Fruit fly (Drosophila melanogaster) whole organism, prepupa: ENCODE results near the gene CG6769.

Experiments used
- Blimp-1 ChIP-seq: fragments of 200-800 bp; sonication (Bioruptor generic); optimal IDR thresholded peaks from 3 replicates; lab custom pipeline; 2017; ENCODE audit warnings: missing biosample characterization, missing genetic modification characterization, mild to moderate bottlenecking, moderate library complexity, missing genetic modification reagents
- CG10631 ChIP-seq: fragments of 200-800 bp; sonication (Bioruptor generic); optimal IDR thresholded peaks from 2 replicates; lab custom pipeline; 2016; ENCODE audit warnings: missing biosample characterization, missing genetic modification characterization
- CG10669 ChIP-seq: fragments of 200-800 bp; sonication (Bioruptor generic); optimal IDR thresholded peaks from 3 replicates; lab custom pipeline; 2018; ENCODE audit warnings: missing biosample characterization, mild to moderate bottlenecking, missing genetic modification characterization, moderate library complexity
- CG11762 ChIP-seq: fragments of 200-800 bp; sonication (Bioruptor generic); optimal IDR thresholded peaks from 3 replicates; lab custom pipeline; 2016; ENCODE audit warnings: missing biosample characterization, missing genetic modification characterization; ENCODE audit not compliant: insufficient read depth
- CG15336 ChIP-seq: fragments of 200-800 bp; sonication (Bioruptor generic); IDR thresholded peaks from 2 replicates; pipeline ENCODE4 v1.3.6; 2022; ENCODE audit warnings: missing biosample characterization, missing genetic modification characterization
- CG1621 ChIP-seq: fragments of 200-800 bp; sonication (Bioruptor generic); optimal IDR thresholded peaks from 3 replicates; lab custom pipeline; 2018; ENCODE audit warnings: missing biosample characterization, mild to moderate bottlenecking, missing genetic modification characterization
- CG16779 ChIP-seq: fragments of 200-800 bp; sonication (Bioruptor generic); optimal IDR thresholded peaks from 3 replicates; lab custom pipeline; 2017; ENCODE audit warnings: missing biosample characterization, mild to moderate bottlenecking, missing genetic modification characterization
- CG3032 ChIP-seq: fragments of 200-800 bp; optimal IDR thresholded peaks from 2 replicates; lab custom pipeline; 2019; ENCODE audit warnings: missing biosample characterization, mild to moderate bottlenecking, missing genetic modification characterization, moderate library complexity
- CG31627 ChIP-seq: fragments of 200-800 bp; sonication (Bioruptor generic); optimal IDR thresholded peaks from 3 replicates; lab custom pipeline; 2016; ENCODE audit warnings: missing biosample characterization, missing genetic modification characterization
- CG34406 ChIP-seq: fragments of 200-800 bp; sonication (Bioruptor generic); optimal IDR thresholded peaks from 3 replicates; lab custom pipeline; 2016; ENCODE audit warnings: missing biosample characterization, missing genetic modification characterization
- CG6163 ChIP-seq: fragments of 200-800 bp; sonication (Bioruptor generic); IDR thresholded peaks from 3 replicates; pipeline ENCODE4 v1.3.6; 2022; ENCODE audit warnings: missing biosample characterization, missing genetic modification characterization
- CG6276 ChIP-seq: fragments of 200-800 bp; sonication (Bioruptor generic); optimal IDR thresholded peaks from 2 replicates; lab custom pipeline; 2017; ENCODE audit warnings: missing biosample characterization, mild to moderate bottlenecking, missing genetic modification characterization
- CG6792 ChIP-seq: fragments of 200-800 bp; sonication (Bioruptor generic); optimal IDR thresholded peaks from 3 replicates; lab custom pipeline; 2016; ENCODE audit warnings: missing biosample characterization, missing genetic modification characterization
- CG6808 ChIP-seq: fragments of 200-800 bp; sonication (Bioruptor generic); optimal IDR thresholded peaks from 3 replicates; lab custom pipeline; 2017; ENCODE audit warnings: missing biosample characterization, missing genetic modification characterization, mild to moderate bottlenecking, moderate library complexity, missing genetic modification reagents
- CG6854 ChIP-seq: fragments of 200-800 bp; sonication (Bioruptor generic); optimal IDR thresholded peaks from 2 replicates; lab custom pipeline; 2017; ENCODE audit warnings: missing biosample characterization, mild to moderate bottlenecking, missing genetic modification characterization
- CG7368 ChIP-seq: fragments of 200-800 bp; sonication (Bioruptor generic); optimal IDR thresholded peaks from 3 replicates; lab custom pipeline; 2016; ENCODE audit warnings: missing biosample characterization, missing genetic modification characterization
- CG8319 ChIP-seq: fragments of 200-800 bp; sonication (Bioruptor generic); optimal IDR thresholded peaks from 3 replicates; lab custom pipeline; 2016; ENCODE audit warnings: missing biosample characterization, missing genetic modification characterization
- CG8632 ChIP-seq: fragments of 200-800 bp; sonication (Bioruptor generic); optimal IDR thresholded peaks from 3 replicates; lab custom pipeline; 2016; ENCODE audit warnings: missing biosample characterization, missing genetic modification characterization
- CG9139 ChIP-seq: fragments of 200-800 bp; sonication (Bioruptor generic); optimal IDR thresholded peaks from 3 replicates; lab custom pipeline; 2017; ENCODE audit warnings: missing biosample characterization, mild to moderate bottlenecking, missing genetic modification characterization
- Eip75B ChIP-seq: fragments of 200-800 bp; sonication (Bioruptor generic); optimal IDR thresholded peaks from 3 replicates; lab custom pipeline; 2016; ENCODE audit warnings: missing biosample characterization, missing genetic modification characterization
- Eip78C ChIP-seq: fragments of 200-800 bp; sonication (Bioruptor generic); peaks from one replicate; lab custom pipeline; 2016; ENCODE audit warnings: missing biosample characterization, missing genetic modification characterization
- Eip93F ChIP-seq: fragments of 200-800 bp; sonication (Bioruptor generic); optimal IDR thresholded peaks from 2 replicates; lab custom pipeline; 2016; ENCODE audit warnings: missing biosample characterization, mild to moderate bottlenecking, missing genetic modification characterization
- Gug ChIP-seq: fragments of 200-800 bp; sonication (Bioruptor generic); IDR thresholded peaks from 2 replicates; pipeline ENCODE4 v1.3.6; 2022; ENCODE audit warnings: missing biosample characterization, missing genetic modification characterization
- Hr38 ChIP-seq: sonication (Bioruptor generic); optimal IDR thresholded peaks from 2 replicates; lab custom pipeline; 2016; ENCODE audit warnings: missing biosample characterization, missing genetic modification characterization
- Hr39 ChIP-seq: fragments of 200-800 bp; sonication (Bioruptor generic); optimal IDR thresholded peaks from 2 replicates; lab custom pipeline; 2016; ENCODE audit warnings: missing biosample characterization, missing genetic modification characterization
- Lpt ChIP-seq: fragments of 200-800 bp; sonication (Bioruptor generic); optimal IDR thresholded peaks from 3 replicates; lab custom pipeline; 2016; ENCODE audit warnings: missing biosample characterization, missing genetic modification characterization
- Met ChIP-seq: fragments of 200-800 bp; sonication (Bioruptor generic); optimal IDR thresholded peaks from 3 replicates; lab custom pipeline; 2016; ENCODE audit warnings: missing biosample characterization, missing genetic modification characterization
- OdsH ChIP-seq: fragments of 200-800 bp; sonication (Bioruptor generic); optimal IDR thresholded peaks from 3 replicates; lab custom pipeline; 2016; ENCODE audit warnings: missing biosample characterization, missing genetic modification characterization
- Smox ChIP-seq: fragments of 200-800 bp; sonication (Bioruptor generic); optimal IDR thresholded peaks from 3 replicates; lab custom pipeline; 2016; ENCODE audit warnings: missing biosample characterization, missing genetic modification characterization
- Sox102F ChIP-seq: fragments of 200-800 bp; sonication (Bioruptor generic); optimal IDR thresholded peaks from 2 replicates; lab custom pipeline; 2016; ENCODE audit warnings: missing biosample characterization, mild to moderate bottlenecking, missing genetic modification characterization
- Sox14 ChIP-seq: fragments of 200-800 bp; sonication (Bioruptor generic); optimal IDR thresholded peaks from 3 replicates; lab custom pipeline; 2016; ENCODE audit warnings: missing biosample characterization, missing genetic modification characterization
- Sox15 ChIP-seq: fragments of 200-800 bp; sonication (Bioruptor generic); optimal IDR thresholded peaks from 3 replicates; lab custom pipeline; 2016; ENCODE audit warnings: missing biosample characterization, missing genetic modification characterization
- acj6 ChIP-seq: fragments of 200-800 bp; sonication (Bioruptor generic); optimal IDR thresholded peaks from 3 replicates; lab custom pipeline; 2016; ENCODE audit warnings: missing biosample characterization, missing genetic modification characterization
- cyc ChIP-seq: fragments of 200-800 bp; sonication (Bioruptor generic); optimal IDR thresholded peaks from 3 replicates; lab custom pipeline; 2016; ENCODE audit warnings: missing biosample characterization, missing genetic modification characterization
- dsx ChIP-seq: fragments of 200-800 bp; optimal IDR thresholded peaks from 3 replicates; lab custom pipeline; 2019; ENCODE audit warnings: missing biosample characterization, mild to moderate bottlenecking, missing genetic modification characterization, moderate library complexity; ENCODE audit not compliant: poor library complexity, severe bottlenecking
- eg ChIP-seq: fragments of 200-800 bp; sonication (Bioruptor generic); IDR thresholded peaks from 3 replicates; pipeline ENCODE4 v1.3.6; 2022; ENCODE audit warnings: missing biosample characterization, missing genetic modification characterization
- esn ChIP-seq: fragments of 200-800 bp; sonication (Bioruptor generic); optimal IDR thresholded peaks from 2 replicates; lab custom pipeline; 2016; ENCODE audit warnings: missing biosample characterization, mild to moderate bottlenecking, missing genetic modification characterization, moderate library complexity
- fd59A ChIP-seq: fragments of 200-800 bp; sonication (Bioruptor generic); optimal IDR thresholded peaks from 2 replicates; lab custom pipeline; 2017; ENCODE audit warnings: missing biosample characterization, mild to moderate bottlenecking, missing genetic modification characterization, missing genetic modification reagents
- fd85E ChIP-seq: fragments of 200-800 bp; sonication (Bioruptor generic); optimal IDR thresholded peaks from 3 replicates; lab custom pipeline; 2016; ENCODE audit warnings: missing biosample characterization, missing genetic modification characterization
- fkh ChIP-seq: fragments of 200-800 bp; sonication (Bioruptor generic); optimal IDR thresholded peaks from 3 replicates; lab custom pipeline; 2017; ENCODE audit warnings: missing biosample characterization, mild to moderate bottlenecking, missing genetic modification characterization, moderate library complexity
- lz ChIP-seq: fragments of 200-800 bp; sonication (Bioruptor generic); optimal IDR thresholded peaks from 3 replicates; lab custom pipeline; 2016; ENCODE audit warnings: missing biosample characterization, missing genetic modification characterization
- net ChIP-seq: fragments of 200-800 bp; sonication (Bioruptor generic); optimal IDR thresholded peaks from 3 replicates; lab custom pipeline; 2016; ENCODE audit warnings: missing biosample characterization, missing genetic modification characterization
- pdm3 ChIP-seq: fragments of 200-800 bp; sonication (Bioruptor generic); optimal IDR thresholded peaks from 3 replicates; lab custom pipeline; 2016; ENCODE audit warnings: missing biosample characterization, missing genetic modification characterization
- salr ChIP-seq, 2 experiments: fragments of 200-800 bp; sonication (Bioruptor generic); optimal IDR thresholded peaks; 3 replicates each; lab custom pipeline; 2016 to 2018; ENCODE audit warnings: missing biosample characterization in 2 of 2, missing genetic modification characterization in 2 of 2, mild to moderate bottlenecking in 1 of 2
- spab ChIP-seq: fragments of 200-800 bp; sonication (Bioruptor generic); optimal IDR thresholded peaks from 2 replicates; lab custom pipeline; 2017; ENCODE audit warnings: missing biosample characterization, mild to moderate bottlenecking, missing genetic modification characterization, missing genetic modification reagents
- ss ChIP-seq, 2 experiments: fragments of 200-800 bp; sonication (Bioruptor generic); optimal IDR thresholded peaks; 2 replicates in 1 of 2; 3 replicates in 1 of 2; lab custom pipeline; 2017 to 2018; ENCODE audit warnings: mild to moderate bottlenecking in 2 of 2, missing biosample characterization in 2 of 2, missing genetic modification characterization in 2 of 2, moderate library complexity in 1 of 2
- topi ChIP-seq: fragments of 200-800 bp; sonication (Bioruptor generic); optimal IDR thresholded peaks from 3 replicates; lab custom pipeline; 2016; ENCODE audit warnings: missing biosample characterization, missing genetic modification characterization

CG6769 gene

DNA sequence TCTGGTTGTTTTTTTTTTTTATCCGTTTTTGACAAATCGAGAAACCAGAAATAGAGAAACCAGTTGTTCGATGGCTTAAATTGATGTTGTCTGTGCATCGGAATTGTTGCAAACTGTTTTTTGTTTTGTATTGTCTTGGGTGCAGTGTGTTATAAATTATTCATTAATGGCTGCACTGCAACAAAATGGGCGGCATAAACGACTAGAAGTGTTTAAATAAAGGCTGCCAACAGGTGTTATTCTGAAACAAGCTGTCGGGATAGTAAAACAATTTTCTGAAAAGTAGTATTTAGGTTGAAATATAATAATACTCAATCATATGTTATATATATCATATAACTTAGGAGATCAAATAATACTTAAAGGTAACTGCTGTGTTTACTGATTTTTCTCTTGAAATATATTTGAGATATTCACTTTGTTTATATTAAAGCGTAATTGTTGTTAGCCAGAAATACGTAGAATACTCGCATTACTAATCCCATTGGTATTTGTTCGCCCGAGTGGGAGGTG lies 24.3 kb upstream of the CG6769 start (continued):
- TF ChIP-seq fd85E (GFP tag; lab: Kevin White, UChicago): no peak
- TF ChIP-seq Eip78C (GFP tag; lab: Kevin White, UChicago): peak; percentile 64
- peak; percentile 43 for TF ChIP-seq CG6808
- TF ChIP-seq fkh: no peak
- no peak for TF ChIP-seq salr (GFP tag; optimal IDR thresholded peaks at IDR 0.05; lab: Kevin White, UChicago)
- peak; percentile 2 for TF ChIP-seq CG8632 (GFP tag; lab: Kevin White, UChicago)
- no peak for TF ChIP-seq lz
- no peak for TF ChIP-seq CG6854
- no peak for TF ChIP-seq CG7368 (GFP tag; lab: Kevin White, UChicago)
- peak; percentile 45 for TF ChIP-seq CG3032 (tag; lab: Kevin White, UChicago)
- TF ChIP-seq Met (GFP tag; lab: Kevin White, UChicago): no peak
- TF ChIP-seq Sox14 (GFP tag; lab: Kevin White, UChicago): no peak
- no peak; the same call in 2 of the 3 replicates for TF ChIP-seq eg
- TF ChIP-seq Hr39 (GFP tag; lab: Kevin White, UChicago): no peak
- TF ChIP-seq Eip75B: no peak
- TF ChIP-seq CG10631 (GFP tag; lab: Kevin White, UChicago): peak; percentile 22
- TF ChIP-seq Sox102F (GFP tag; lab: Kevin White, UChicago): no peak
- no peak for TF ChIP-seq CG34406 (GFP tag; lab: Kevin White, UChicago)
- TF ChIP-seq Eip93F (GFP tag; lab: Kevin White, UChicago): no peak
- TF ChIP-seq Blimp-1 (GFP tag; lab: Kevin White, UChicago): no peak
- TF ChIP-seq CG16779: no peak
- no peak for TF ChIP-seq esn (GFP tag; lab: Kevin White, UChicago)
- TF ChIP-seq CG31627 (GFP tag; lab: Kevin White, UChicago): no peak
- no peak for TF ChIP-seq acj6
- TF ChIP-seq CG10669: peak; percentile 30
- TF ChIP-seq CG6276: peak; percentile 23
- TF ChIP-seq topi: no peak
- TF ChIP-seq Sox15: no peak
- TF ChIP-seq Gug (GFP tag; lab: Robert Waterston, UW): no peak
- TF ChIP-seq CG6792 (GFP tag; lab: Kevin White, UChicago): no peak
- peak; percentile 23 for TF ChIP-seq fd59A
- TF ChIP-seq ss (GFP tag; optimal IDR thresholded peaks at IDR 0.05; lab: Kevin White, UChicago): peak in 1 of 2 experiments; percentile 60
- TF ChIP-seq Smox (GFP tag; lab: Kevin White, UChicago): no peak
- no peak; the same call in 2 of the 3 replicates for TF ChIP-seq CG6163 (GFP tag; lab: Robert Waterston, UW)
- TF ChIP-seq spab (GFP tag; lab: Kevin White, UChicago): peak; percentile 32

DNA sequence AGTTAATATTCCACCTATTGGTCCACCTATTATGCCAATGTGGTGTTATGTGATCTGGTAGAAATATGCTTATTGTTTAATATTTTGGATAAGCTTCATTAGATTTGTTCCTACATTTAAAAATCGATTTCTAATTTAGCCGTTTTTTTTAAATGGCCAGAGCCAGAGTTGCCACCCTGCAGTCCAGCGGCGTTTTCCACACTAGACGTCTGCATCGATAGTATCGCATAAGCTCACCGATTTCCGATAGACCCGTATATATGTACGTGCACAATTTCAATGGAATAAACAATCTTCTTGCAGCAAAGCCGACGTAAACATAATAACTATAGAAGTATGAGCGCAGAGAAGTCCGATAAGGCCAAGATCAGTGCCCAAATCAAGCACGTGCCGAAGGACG lies 18.9 kb upstream of the CG6769 start, which contains the start of gene Taf9:
Taf9 (plus strand) TSS at position 239 of the 400 bp plus-strand sequence.
- no peak for TF ChIP-seq Smox (GFP tag; lab: Kevin White, UChicago)
- peak; percentile 60 for TF ChIP-seq Eip78C (GFP tag; lab: Kevin White, UChicago)

DNA sequence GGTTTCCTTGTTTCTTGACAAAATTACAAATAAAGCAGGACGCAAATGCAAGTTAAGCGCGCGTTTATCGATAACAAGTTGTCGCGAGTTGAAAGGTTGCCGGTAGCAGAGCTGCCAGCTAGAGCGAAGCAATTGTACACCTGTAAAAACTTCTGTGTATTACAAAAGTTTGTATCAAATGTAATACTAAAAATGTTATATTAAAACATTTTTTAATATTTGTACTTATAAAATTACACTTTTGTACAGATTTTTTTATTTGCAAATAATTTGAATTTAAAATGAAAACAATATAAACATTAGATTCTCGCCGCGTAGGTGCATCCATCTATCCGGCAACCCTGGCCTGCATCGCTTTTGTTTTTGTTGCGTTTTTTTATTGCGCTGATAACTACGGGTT lies 16.2 kb upstream of the CG6769 start, which contains the start of the genes CG8142 and Ucp4A:
CG8142 (minus strand) TSS at position 82 of the 400 bp plus-strand sequence.
Ucp4A (plus strand) TSS at position 327 of the 400 bp plus-strand sequence.
- TF ChIP-seq fd85E (GFP tag; lab: Kevin White, UChicago): peak; percentile 43
- peak; percentile 83 for TF ChIP-seq lz
- TF ChIP-seq spab (GFP tag; lab: Kevin White, UChicago): peak; percentile 80
- no peak for TF ChIP-seq Hr38 (GFP tag; lab: Kevin White, UChicago)
- TF ChIP-seq CG11762: peak; percentile 85
- TF ChIP-seq Smox (GFP tag; lab: Kevin White, UChicago): no peak
- peak; percentile 85 for TF ChIP-seq dsx
- peak; percentile 80 for TF ChIP-seq CG1621 (tag; lab: Kevin White, UChicago)
- TF ChIP-seq CG15336: peak; percentile 96
- peak; percentile 72 for TF ChIP-seq Eip75B
- TF ChIP-seq CG9139 (GFP tag; lab: Kevin White, UChicago): peak; percentile 81
- TF ChIP-seq OdsH (GFP tag; lab: Kevin White, UChicago): peak; percentile 92
- peak; percentile 89 for TF ChIP-seq Sox15
- peak; percentile 89 for TF ChIP-seq cyc (GFP tag; lab: Kevin White, UChicago)
- TF ChIP-seq ss (GFP tag; optimal IDR thresholded peaks at IDR 0.05; lab: Kevin White, UChicago): peak; percentile 69 to 84
- peak; percentile 88 for TF ChIP-seq CG6792 (GFP tag; lab: Kevin White, UChicago)
- TF ChIP-seq Lpt (GFP tag; lab: Kevin White, UChicago): peak; percentile 85
- TF ChIP-seq CG8319: peak; percentile 84
- TF ChIP-seq CG7368 (GFP tag; lab: Kevin White, UChicago): peak; percentile 86
- TF ChIP-seq pdm3: peak; percentile 86
- TF ChIP-seq CG6276: no peak
- no peak for TF ChIP-seq Met (GFP tag; lab: Kevin White, UChicago)
- no peak for TF ChIP-seq Sox102F (GFP tag; lab: Kevin White, UChicago)
- no peak for TF ChIP-seq CG16779
- peak; percentile 88 for TF ChIP-seq CG34406 (GFP tag; lab: Kevin White, UChicago)
- TF ChIP-seq net (GFP tag; lab: Kevin White, UChicago): peak; percentile 78
